Fruit fly (Drosophila melanogaster): ENCODE data around the gene INPP5E.

DNA sequence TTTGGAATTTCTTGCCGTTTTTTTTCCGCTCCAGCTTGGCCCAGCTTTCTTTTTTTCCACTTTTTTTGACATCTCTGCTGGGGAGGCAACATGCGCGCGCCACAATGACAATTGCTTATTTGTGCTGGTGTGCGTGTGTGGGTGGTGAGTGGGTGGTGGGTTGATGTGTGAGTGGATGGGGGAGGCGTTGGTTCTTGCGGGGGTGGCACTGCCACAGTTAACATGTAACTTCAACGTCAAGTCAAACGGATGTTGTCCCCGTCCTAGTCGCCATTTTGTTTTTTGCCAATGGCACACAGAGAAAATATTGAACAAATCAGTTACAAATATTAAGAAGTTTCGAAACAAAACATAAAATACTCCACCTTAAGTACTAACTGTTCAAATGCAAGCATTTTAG is 33.0 kb downstream of the INPP5E start, which contains the start of gene CG44355:
- TF ChIP-seq Sox100B (GFP tag; optimal IDR thresholded peaks at IDR 0.05) (no peak), CG18764 (GFP tag; optimal IDR thresholded peaks at IDR 0.05) (no peak), CG7556 (GFP tag; optimal IDR thresholded peaks at IDR 0.05) (no peak), sens (GFP tag) (no peak), CG34224 (GFP tag; IDR thresholded peaks at IDR 0.05; ENCODE audit: partially characterized antibody) (no peak)

Data from whole organism, embryonic.